Fruit fly (Drosophila melanogaster): ENCODE measurements around the gene NimC4.

Gene NimC4

DNA sequence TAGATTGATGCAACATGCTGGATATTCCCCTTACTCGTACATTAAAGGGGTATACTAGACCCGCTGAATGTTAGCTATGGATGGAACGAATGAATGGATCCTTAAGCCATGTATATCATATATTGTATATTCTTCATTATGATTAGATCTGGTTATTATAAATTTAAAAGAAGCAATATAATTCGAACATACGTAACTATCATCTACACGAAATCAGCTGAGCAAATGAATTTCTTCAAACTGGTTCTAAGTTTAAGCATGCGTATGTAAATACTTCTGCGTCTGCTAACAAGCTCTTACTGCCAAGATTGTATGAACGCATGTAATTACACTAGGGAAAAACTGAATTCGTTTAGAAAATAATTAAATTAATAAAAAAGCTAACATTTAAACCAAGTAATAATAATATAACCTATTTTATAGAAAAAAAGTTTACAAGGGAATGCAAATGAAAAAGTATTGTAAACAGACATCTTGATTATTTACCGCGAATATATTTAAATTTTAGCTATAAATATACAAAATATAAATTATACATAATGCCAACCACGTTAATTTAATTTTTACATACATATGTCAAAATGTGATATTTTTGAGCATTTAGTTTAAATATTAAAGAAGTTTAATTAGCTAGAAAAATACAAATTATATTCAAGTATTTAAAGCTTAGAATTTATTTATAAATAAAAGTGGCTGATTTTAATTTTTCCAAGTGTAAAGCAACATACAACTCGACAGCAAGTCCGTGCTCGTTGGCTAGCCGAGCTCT is 26.3 kb upstream of the NimC4 start (continued):
- TF ChIP-seq sug (tag; optimal IDR thresholded peaks at IDR 0.05) (no peak), Bdp1 (GFP tag; optimal IDR thresholded peaks at IDR 0.05) (no peak), CG18619 (GFP tag; optimal IDR thresholded peaks at IDR 0.05) (peak; percentile 74), cad (GFP tag; optimal IDR thresholded peaks at IDR 0.05) (no peak), kay (GFP tag; optimal IDR thresholded peaks at IDR 0.05) (no peak), ato (GFP tag; IDR thresholded peaks at IDR 0.05; ENCODE audit: partially characterized antibody) (no peak), Kr (GFP tag; optimal IDR thresholded peaks at IDR 0.05) (no peak), sd (tag; optimal IDR thresholded peaks at IDR 0.05) (no peak), CG16863 (GFP tag; optimal IDR thresholded peaks at IDR 0.05) (peak; percentile 53), chn (GFP tag; optimal IDR thresholded peaks at IDR 0.05) (peak; percentile 7), CG10274 (GFP tag; optimal IDR thresholded peaks at IDR 0.05) (no peak), zfh2 (GFP tag; optimal IDR thresholded peaks at IDR 0.05) (no peak), ftz-f1 (GFP tag; optimal IDR thresholded peaks at IDR 0.05) (no peak), BtbVII (GFP tag; optimal IDR thresholded peaks at IDR 0.05) (no peak), hkb (optimal IDR thresholded peaks at IDR 0.05) (no peak), hkb (GFP tag; IDR thresholded peaks at IDR 0.05) (peak; percentile 42; the same call in 1 of the 2 replicates), CG12219 (GFP tag; optimal IDR thresholded peaks at IDR 0.05) (peak; percentile 7), CG9727 (GFP tag; optimal IDR thresholded peaks at IDR 0.05) (peak; percentile 88), Dbx (GFP tag; IDR thresholded peaks at IDR 0.05) (peak; percentile 38; the same call in 2 of the 3 replicates), CG10654 (GFP tag; optimal IDR thresholded peaks at IDR 0.05) (no peak), CG18011 (GFP tag; optimal IDR thresholded peaks at IDR 0.05) (no peak), CG12769 (tag; optimal IDR thresholded peaks at IDR 0.05) (peak; percentile 88), ranshi (GFP tag; IDR thresholded peaks at IDR 0.05) (peak; percentile 61), CG6254 (GFP tag; optimal IDR thresholded peaks at IDR 0.05) (no peak), CG13775 (GFP tag; optimal IDR thresholded peaks at IDR 0.05) (peak; percentile 56), Hmx (GFP tag; optimal IDR thresholded peaks at IDR 0.05) (peak; percentile 34), sisA (GFP tag; IDR thresholded peaks at IDR 0.05) (peak; percentile 41), HLH54F (GFP tag; optimal IDR thresholded peaks at IDR 0.05) (peak; percentile 28), odd (GFP tag; optimal IDR thresholded peaks at IDR 0.05) (peak; percentile 57), CG13894 (tag; optimal IDR thresholded peaks at IDR 0.05) (no peak), p53 (GFP tag; optimal IDR thresholded peaks at IDR 0.05) (no peak), ham (GFP tag; IDR thresholded peaks at IDR 0.05) (no peak), HmgD (GFP tag; optimal IDR thresholded peaks at IDR 0.05) (no peak), dimm (GFP tag; IDR thresholded peaks at IDR 0.05) (no peak), gro (GFP tag; optimal IDR thresholded peaks at IDR 0.05) (no peak), tup (GFP tag; optimal IDR thresholded peaks at IDR 0.05) (no peak), fd3F (GFP tag; optimal IDR thresholded peaks at IDR 0.05) (peak; percentile 30), sc (optimal IDR thresholded peaks at IDR 0.05) (no peak), sc (GFP tag; optimal IDR thresholded peaks at IDR 0.05) (peak; percentile 51), cas (GFP tag; IDR thresholded peaks at IDR 0.05) (0 out of 2 replicates have a peak, but pooled peaks have one; percentile 5), CG30020 (tag; optimal IDR thresholded peaks at IDR 0.05) (peak; percentile 60), CG4282 (GFP tag; optimal IDR thresholded peaks at IDR 0.05) (no peak), toy (GFP tag; IDR thresholded peaks at IDR 0.05) (no peak), al (GFP tag; IDR thresholded peaks at IDR 0.05) (0 out of 2 replicates have a peak, but pooled peaks have one; percentile 3), CG1233 (GFP tag; optimal IDR thresholded peaks at IDR 0.05) (peak; percentile 52), Hand (GFP tag; optimal IDR thresholded peaks at IDR 0.05) (no peak), CG11695 (GFP tag; IDR thresholded peaks at IDR 0.05) (peak; percentile 58; the same call in 2 of the 3 replicates), CG32772 (GFP tag; IDR thresholded peaks at IDR 0.05) (peak; percentile 61), tll (GFP tag; optimal IDR thresholded peaks at IDR 0.05) (no peak), Hr39 (optimal IDR thresholded peaks at IDR 0.05) (no peak), kni (GFP tag; optimal IDR thresholded peaks at IDR 0.05) (no peak)
